Worm (Caenorhabditis elegans) whole organism, L2 larva: ENCODE measurements around the gene lin-9.

Source experiments
- C34F6.9 ChIP-seq: fragments of 150-350 bp; optimal IDR thresholded peaks from 2 replicates; lab custom pipeline; 2014; ENCODE audit warnings: missing biosample characterization, missing genetic modification characterization
- R02D3.7 ChIP-seq: fragments of 150-350 bp; optimal IDR thresholded peaks from 2 replicates; lab custom pipeline; 2014; ENCODE audit warnings: missing biosample characterization, missing genetic modification characterization
- ceh-82 ChIP-seq: fragments of 150-350 bp; optimal IDR thresholded peaks from 2 replicates; lab custom pipeline; 2014; ENCODE audit warnings: missing biosample characterization, missing genetic modification characterization
- crh-2 ChIP-seq: sonication (generic microtip); optimal IDR thresholded peaks from 2 replicates; lab custom pipeline; 2017; ENCODE audit warnings: missing biosample characterization, missing genetic modification characterization
- elt-1 ChIP-seq: fragments of 150-350 bp; optimal IDR thresholded peaks from 2 replicates; lab custom pipeline; 2014; ENCODE audit warnings: missing biosample characterization, missing genetic modification characterization
- fos-1 ChIP-seq: fragments of 150-350 bp; optimal IDR thresholded peaks from 2 replicates; lab custom pipeline; 2014; ENCODE audit warnings: missing biosample characterization, missing genetic modification characterization
- gmeb-1 ChIP-seq: fragments of 150-350 bp; optimal IDR thresholded peaks from 2 replicates; lab custom pipeline; 2014; ENCODE audit warnings: missing biosample characterization, missing genetic modification characterization
- lin-11 ChIP-seq: fragments of 150-350 bp; sonication (generic microtip); optimal IDR thresholded peaks from 2 replicates; lab custom pipeline; 2014; ENCODE audit warnings: missing biosample characterization, missing genetic modification characterization, inconsistent platforms, mixed read lengths
- lsy-2 ChIP-seq, 2 experiments: fragments of 150-350 bp in 1 of 2; sonication (generic microtip) in 1 of 2; optimal IDR thresholded peaks; 2 replicates each; lab custom pipeline; 2014 to 2017; ENCODE audit warnings: missing biosample characterization in 2 of 2, missing genetic modification characterization in 2 of 2
- mab-5 ChIP-seq: fragments of 150-350 bp; optimal IDR thresholded peaks from 2 replicates; lab custom pipeline; 2014; ENCODE audit warnings: missing biosample characterization, missing genetic modification characterization
- mbf-1 ChIP-seq: sonication (generic microtip); optimal IDR thresholded peaks from 2 replicates; lab custom pipeline; 2017; ENCODE audit warnings: missing biosample characterization, missing genetic modification characterization
- nhr-10 ChIP-seq: sonication (generic microtip); optimal IDR thresholded peaks from 2 replicates; lab custom pipeline; 2017; ENCODE audit warnings: missing biosample characterization, missing genetic modification characterization
- nhr-129 ChIP-seq: fragments of 150-350 bp; optimal IDR thresholded peaks from 2 replicates; lab custom pipeline; 2014; ENCODE audit warnings: missing biosample characterization, missing genetic modification characterization
- nhr-21 ChIP-seq: fragments of 150-350 bp; optimal IDR thresholded peaks from 2 replicates; lab custom pipeline; 2014; ENCODE audit warnings: missing biosample characterization, missing genetic modification characterization
- nhr-6 ChIP-seq: fragments of 150-350 bp; optimal IDR thresholded peaks from 2 replicates; lab custom pipeline; 2014; ENCODE audit warnings: missing biosample characterization, missing genetic modification characterization
- sem-4 ChIP-seq: fragments of 150-350 bp; optimal IDR thresholded peaks from 2 replicates; lab custom pipeline; 2014; ENCODE audit warnings: missing biosample characterization, missing genetic modification reagents, missing genetic modification characterization
- skn-1 ChIP-seq: sonication (generic microtip); optimal IDR thresholded peaks from 2 replicates; lab custom pipeline; 2017; ENCODE audit warnings: missing biosample characterization, missing genetic modification characterization
- sma-3 ChIP-seq: sonication (generic microtip); optimal IDR thresholded peaks from 2 replicates; lab custom pipeline; 2016; ENCODE audit warnings: missing genetic modification reagents, missing genetic modification characterization, missing compliant biosample characterization
- sma-9 ChIP-seq, 2 experiments: fragments of 150-350 bp in 1 of 2; sonication (generic microtip) in 1 of 2; optimal IDR thresholded peaks; 2 replicates each; lab custom pipeline; 2014 to 2016; ENCODE audit warnings: missing genetic modification characterization in 2 of 2, mild to moderate bottlenecking in 1 of 2, missing biosample characterization in 1 of 2, missing compliant biosample characterization in 1 of 2, missing genetic modification reagents in 1 of 2, moderate library complexity in 1 of 2
- snpc-4 ChIP-seq: fragments of 150-350 bp; optimal IDR thresholded peaks from 2 replicates; lab custom pipeline; 2014; ENCODE audit warnings: missing biosample characterization, missing genetic modification characterization
- unc-55 ChIP-seq: fragments of 150-350 bp; sonication (generic microtip); optimal IDR thresholded peaks from 3 replicates; lab custom pipeline; 2014; ENCODE audit warnings: missing biosample characterization, missing genetic modification reagents, missing genetic modification characterization
- unc-62 ChIP-seq: fragments of 150-350 bp; optimal IDR thresholded peaks from 2 replicates; lab custom pipeline; 2014; ENCODE audit warnings: missing biosample characterization, missing genetic modification reagents, missing genetic modification characterization
- zag-1 ChIP-seq: fragments of 150-350 bp; optimal IDR thresholded peaks from 2 replicates; lab custom pipeline; 2014; ENCODE audit warnings: missing biosample characterization, missing genetic modification characterization
- ztf-4 ChIP-seq: fragments of 150-350 bp; optimal IDR thresholded peaks from 2 replicates; lab custom pipeline; 2014; ENCODE audit warnings: missing biosample characterization, missing genetic modification characterization

lin-9 gene

ce11 chrIII:8851961-8852360 lies 52.0 kb downstream of the lin-9 start, which contains the start of gene plg-1:
Gene plg-1 (plus strand): TSS chrIII:8852261.
- TF ChIP-seq nhr-21 (tag; lab: Kevin White, UChicago) (no peak), mbf-1 (no peak), nhr-129 (no peak), nhr-10 (tag; lab: Kevin White, UChicago) (no peak)

- TF ChIP-seq R02D3.7 (no peak), lin-11 (peak; percentile 31), crh-2 (tag; lab: Kevin White, UChicago) (peak; percentile 50), unc-55 (GFP tag; lab: Kevin White, UChicago) (peak; percentile 90), mab-5 (no peak), sem-4 (tag; lab: Kevin White, UChicago) (no peak), ztf-4 (no peak), sma-9 (GFP tag; optimal IDR thresholded peaks at IDR 0.05; lab: Kevin White, UChicago) (peak; percentile 70), sma-9 (tag; optimal IDR thresholded peaks at IDR 0.05; lab: Kevin White, UChicago) (no peak), sma-3 (peak; percentile 60), lsy-2 (tag; optimal IDR thresholded peaks at IDR 0.05; lab: Kevin White, UChicago) (peak; percentile 45 to 84), C34F6.9 (tag; lab: Kevin White, UChicago) (peak; percentile 87), unc-62 (GFP tag; lab: Kevin White, UChicago) (no peak), elt-1 (tag; lab: Kevin White, UChicago) (no peak), mbf-1 (no peak), gmeb-1 (tag; lab: Kevin White, UChicago) (peak; percentile 91), snpc-4 (no peak), skn-1 (tag; lab: Kevin White, UChicago) (peak; percentile 7), zag-1 (tag; lab: Kevin White, UChicago) (no peak), nhr-129 (peak; percentile 54), ceh-82 (tag; lab: Kevin White, UChicago) (no peak), nhr-6 (tag; lab: Kevin White, UChicago) (peak; percentile 8), fos-1 (peak; percentile 18)
These were observed 53.4 kb downstream of the lin-9 start, which contains the start of gene F44E2.9 for ce11 chrIII:8850482-8851047. Gene F44E2.9 (minus strand): TSS chrIII:8850532.
